Fruit fly (Drosophila melanogaster): ENCODE measurements around the gene CG14232.

DNA sequence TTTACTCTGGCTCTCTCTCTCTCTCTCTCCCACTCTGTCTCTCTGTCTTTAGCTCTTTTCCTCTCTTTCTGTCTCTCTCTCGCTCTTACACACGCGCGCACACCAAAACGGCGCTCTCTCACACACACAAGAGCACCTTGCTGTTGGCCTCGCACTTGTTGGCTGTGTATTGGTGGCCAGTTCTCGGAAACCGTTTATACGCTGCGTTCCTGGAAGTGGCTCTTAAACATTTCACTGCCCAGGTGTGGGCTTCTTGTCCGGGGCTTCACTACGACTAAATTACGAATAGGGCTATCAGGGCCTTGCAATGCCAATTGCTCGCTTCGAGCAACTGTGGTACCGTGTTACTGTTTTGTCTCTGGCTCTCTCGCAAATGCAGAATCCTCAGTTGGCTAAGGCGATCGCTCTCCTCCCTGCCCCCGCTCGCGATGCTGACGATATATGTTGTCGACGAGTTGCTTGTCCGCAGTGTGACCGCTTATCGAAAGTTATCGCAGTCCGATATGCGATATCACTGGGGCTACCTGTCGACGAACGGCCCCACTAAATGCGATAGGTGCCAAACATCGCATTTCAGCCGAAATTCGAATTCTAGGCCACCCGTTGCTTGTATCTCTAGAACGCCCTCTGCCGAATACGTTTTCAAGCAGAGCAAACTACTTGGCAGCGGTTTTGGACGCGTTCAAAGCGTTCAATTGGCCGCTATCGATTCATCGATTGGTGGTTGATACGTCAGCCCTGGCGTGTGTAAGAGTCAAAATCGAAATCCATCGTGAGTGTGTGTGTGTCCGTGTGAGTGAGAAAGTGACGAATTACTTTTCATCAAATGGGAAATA lies 20.8 kb downstream of the CG14232 start, which contains the start of the genes dome and Ubqn:
- TF ChIP-seq CTCF (optimal IDR thresholded peaks at IDR 0.05) (peak; percentile 64 to 83), CG8478 (optimal IDR thresholded peaks at IDR 0.05) (no peak)

Data from S2 (cell line).